Fruit fly (Drosophila melanogaster): ENCODE measurements around the gene GIIIspla2.

DNA sequence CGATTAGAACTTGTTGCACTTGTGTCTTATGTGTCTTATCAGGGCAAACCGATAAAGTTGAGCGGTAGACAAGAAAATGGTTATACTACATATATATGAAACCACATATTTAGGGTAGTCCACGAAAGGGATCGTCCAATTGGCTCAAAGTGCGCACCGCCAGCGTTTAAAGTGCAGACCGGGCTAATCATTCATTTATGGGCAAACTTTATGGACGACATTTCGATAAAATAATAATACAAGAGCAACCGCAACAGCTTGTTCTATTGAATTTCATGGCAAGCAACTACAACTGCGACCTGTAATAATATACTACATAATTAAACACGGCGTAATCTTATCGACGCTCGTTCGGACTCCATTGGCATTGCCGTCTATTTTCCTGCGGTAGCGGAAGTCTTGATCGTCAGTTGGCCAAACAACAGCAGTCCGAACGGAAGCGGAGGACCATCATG lies 22.0 kb upstream of the GIIIspla2 start, which contains the start of the genes cyr and CG2120:
- TF ChIP-seq CG8319 (GFP tag; optimal IDR thresholded peaks at IDR 0.05) (no peak), CG6854 (GFP tag; optimal IDR thresholded peaks at IDR 0.05) (no peak), CG8119 (GFP tag; IDR thresholded peaks at IDR 0.05) (no peak), Eip78C (GFP tag) (no peak), CG34406 (GFP tag; optimal IDR thresholded peaks at IDR 0.05) (no peak), CG3032 (tag; optimal IDR thresholded peaks at IDR 0.05) (no peak), CG11294 (GFP tag; IDR thresholded peaks at IDR 0.05) (no peak), pdm3 (GFP tag; optimal IDR thresholded peaks at IDR 0.05) (no peak), ss (GFP tag; optimal IDR thresholded peaks at IDR 0.05) (no peak)

All from whole organism, prepupa.